Fruit fly (Drosophila melanogaster) whole organism, pupa: ENCODE data around the gene CG34041.

Source experiments
- CG10348 ChIP-seq: fragments of 200-800 bp; sonication (Bioruptor generic); IDR thresholded peaks from 2 replicates; pipeline ENCODE4 v1.3.6; 2022; ENCODE audit warnings: missing biosample characterization, missing genetic modification characterization
- fd96Ca ChIP-seq: fragments of 200-800 bp; sonication (Bioruptor generic); IDR thresholded peaks from 3 replicates; pipeline ENCODE4 v1.3.6; 2022; ENCODE audit warnings: missing biosample characterization, missing genetic modification characterization

dm6 chr3R:30518274-30518873, 10.6 kb downstream of the CG34041 start:
- TF ChIP-seq CG10348 (no peak), fd96Ca (GFP tag; lab: Robert Waterston, UW) (no peak)
